Worm (Caenorhabditis elegans) whole organism, midembryonic: ENCODE measurements around the gene F35G12.12.
A peak's percentile ranks its signal among the peaks of the same experiment; 100 is the strongest.

Experiments used
- cog-1 ChIP-seq: sonication (generic microtip); optimal IDR thresholded peaks from 2 replicates; lab custom pipeline; 2016; ENCODE audit warnings: missing genetic modification characterization, missing compliant biosample characterization
- flt-1 ChIP-seq: fragments of 200-800 bp; sonication (Bioruptor generic); IDR thresholded peaks from 2 replicates; pipeline ENCODE4 v1.3.6; 2022; ENCODE audit warnings: missing genetic modification characterization, missing compliant biosample characterization
- klf-2 ChIP-seq: fragments of 200-800 bp; sonication (Bioruptor generic); conservative IDR thresholded peaks from 2 replicates; pipeline ENCODE4 v1.3.6; 2022; ENCODE audit warnings: missing genetic modification reagents, missing genetic modification characterization, missing compliant biosample characterization
- med-1 ChIP-seq: sonication (generic microtip); optimal IDR thresholded peaks from 2 replicates; lab custom pipeline; 2017; ENCODE audit warnings: missing genetic modification characterization, mild to moderate bottlenecking, missing compliant biosample characterization, antibody characterized with exemption, missing genetic modification reagents; ENCODE audit not compliant: insufficient read depth
- ref-1 ChIP-seq: fragments of 200-800 bp; sonication (Bioruptor generic); conservative IDR thresholded peaks from 2 replicates; pipeline ENCODE4 v1.3.6; 2022; ENCODE audit warnings: missing genetic modification reagents, missing genetic modification characterization, missing compliant biosample characterization
- tab-1 ChIP-seq: fragments of 200-800 bp; sonication (Bioruptor generic); IDR thresholded peaks from 2 replicates; pipeline ENCODE4 v1.3.6; 2022; ENCODE audit warnings: missing genetic modification characterization, missing compliant biosample characterization
- ztf-29 ChIP-seq: fragments of 200-800 bp; sonication (Bioruptor generic); IDR thresholded peaks from 2 replicates; pipeline ENCODE4 v1.3.6; 2022; ENCODE audit warnings: missing genetic modification reagents, missing genetic modification characterization, missing compliant biosample characterization

ce11 chrIII:4542362-4542931 is 39.1 kb upstream of the F35G12.12 start, which contains the start of the genes mrps-34 and cisd-3.1:
- TF ChIP-seq klf-2 (GFP tag; lab: Robert Waterston, UW) (no peak), cog-1 (tag; lab: Kevin White, UChicago) (peak; percentile 8), flt-1 (GFP tag; lab: Robert Waterston, UW) (peak; percentile 62; the same call in 1 of the 2 replicates), med-1 (GFP tag; lab: Kevin White, UChicago) (peak; percentile 70), ref-1 (GFP tag; lab: Robert Waterston, UW) (no peak), ztf-29 (no peak), tab-1 (GFP tag; lab: Robert Waterston, UW) (no peak; the same call in 1 of the 2 replicates)
